Worm (Caenorhabditis elegans) whole organism, L1 larva: Measurements from ENCODE around the gene C35B1.2.
A peak's percentile ranks its signal among the peaks of the same experiment; 100 is the strongest.

ENCODE experiments used
- fkh-10 ChIP-seq: sonication (generic microtip); optimal IDR thresholded peaks from 2 replicates; lab custom pipeline; 2017; ENCODE audit warnings: missing biosample characterization, missing genetic modification reagents, missing genetic modification characterization
- lin-39 ChIP-seq: fragments of 150-350 bp; optimal IDR thresholded peaks from 2 replicates; lab custom pipeline; 2014; ENCODE audit warnings: missing biosample characterization, missing genetic modification reagents, missing genetic modification characterization
- nhr-237 ChIP-seq: fragments of 150-350 bp; optimal IDR thresholded peaks from 2 replicates; lab custom pipeline; 2014; ENCODE audit warnings: missing biosample characterization, missing genetic modification characterization
- pag-3 ChIP-seq: sonication (generic microtip); optimal IDR thresholded peaks from 2 replicates; lab custom pipeline; 2017; ENCODE audit warnings: missing genetic modification characterization, mild to moderate bottlenecking, missing compliant biosample characterization, antibody characterized with exemption, borderline replicate concordance; ENCODE audit not compliant: insufficient read depth
- snpc-4 ChIP-seq: fragments of 150-350 bp; optimal IDR thresholded peaks from 2 replicates; lab custom pipeline; 2014; ENCODE audit warnings: missing biosample characterization, missing genetic modification characterization
- sptf-1 ChIP-seq: fragments of 150-350 bp; optimal IDR thresholded peaks from 2 replicates; lab custom pipeline; 2014; ENCODE audit warnings: missing biosample characterization, missing genetic modification characterization
- tbx-2 ChIP-seq: sonication (generic microtip); optimal IDR thresholded peaks from 2 replicates; lab custom pipeline; 2016; ENCODE audit warnings: missing genetic modification characterization, missing compliant biosample characterization
- unc-62 ChIP-seq: fragments of 150-350 bp; optimal IDR thresholded peaks from 2 replicates; lab custom pipeline; 2014; ENCODE audit warnings: missing biosample characterization, missing genetic modification reagents, missing genetic modification characterization

ce11 chrIV:4093087-4093486, 7.1 kb downstream of the C35B1.2 start:
- TF ChIP-seq tbx-2 (tag; lab: Kevin White, UChicago), result peak; percentile 80
- TF ChIP-seq snpc-4, result peak; percentile 42
- TF ChIP-seq pag-3, result no peak
- TF ChIP-seq lin-39, result peak; percentile 53
- no peak for TF ChIP-seq unc-62 (GFP tag; lab: Kevin White, UChicago)
- peak; percentile 1 for TF ChIP-seq nhr-237
- TF ChIP-seq sptf-1, result no peak
- no peak for TF ChIP-seq fkh-10
